Fruit fly (Drosophila melanogaster) whole organism, wandering third instar larva: ENCODE measurements around the gene CG32079.

Source experiments
- CG32264 ChIP-seq: fragments of 200-800 bp; sonication (Bioruptor generic); optimal IDR thresholded peaks from 2 replicates; lab custom pipeline; 2016; ENCODE audit warnings: missing biosample characterization, missing genetic modification characterization
- CG9705 ChIP-seq: fragments of 200-800 bp; sonication (Bioruptor generic); optimal IDR thresholded peaks from 2 replicates; lab custom pipeline; 2018; ENCODE audit warnings: missing biosample characterization, mild to moderate bottlenecking, missing genetic modification characterization
- Dfd ChIP-seq: fragments of >200 bp; optimal IDR thresholded peaks from 2 replicates; lab custom pipeline; 2017; ENCODE audit warnings: missing biosample characterization, missing genetic modification characterization
- Hr83 ChIP-seq: fragments of 200-300 bp; sonication (Bioruptor generic); optimal IDR thresholded peaks from 2 replicates; lab custom pipeline; 2016; ENCODE audit warnings: missing biosample characterization, mild to moderate bottlenecking, missing genetic modification characterization, moderate library complexity; ENCODE audit not compliant: poor library complexity, severe bottlenecking
- Myc ChIP-seq: fragments of >200 bp; optimal IDR thresholded peaks from 2 replicates; lab custom pipeline; 2017
- br ChIP-seq: fragments of 200-800 bp; sonication (Bioruptor generic); optimal IDR thresholded peaks from 2 replicates; lab custom pipeline; 2016; ENCODE audit warnings: missing biosample characterization, missing genetic modification characterization
- dl ChIP-seq, 2 experiments: fragments of 175-275, 200-275 bp in 1 of 2; fragments of 200-275 bp in 1 of 2; sonication (Bioruptor generic); optimal IDR thresholded peaks; lab custom pipeline; 2018; ENCODE audit warnings: mild to moderate bottlenecking in 2 of 2, missing biosample characterization in 2 of 2, missing genetic modification characterization in 2 of 2, moderate library complexity in 2 of 2; ENCODE audit not compliant: partially characterized antibody in 2 of 2, insufficient read depth in 1 of 2
- dsf ChIP-seq: sonication (Bioruptor generic); optimal IDR thresholded peaks from 2 replicates; lab custom pipeline; 2016; ENCODE audit warnings: missing biosample characterization, missing genetic modification characterization, borderline replicate concordance
- lola ChIP-seq: fragments of >200 bp; optimal IDR thresholded peaks from 2 replicates; lab custom pipeline; 2017; ENCODE audit warnings: missing biosample characterization, missing genetic modification characterization
- psq ChIP-seq: fragments of 200-800 bp; sonication (Bioruptor generic); optimal IDR thresholded peaks from 3 replicates; lab custom pipeline; 2017; ENCODE audit warnings: missing biosample characterization, mild to moderate bottlenecking, missing genetic modification characterization, moderate library complexity

DNA sequence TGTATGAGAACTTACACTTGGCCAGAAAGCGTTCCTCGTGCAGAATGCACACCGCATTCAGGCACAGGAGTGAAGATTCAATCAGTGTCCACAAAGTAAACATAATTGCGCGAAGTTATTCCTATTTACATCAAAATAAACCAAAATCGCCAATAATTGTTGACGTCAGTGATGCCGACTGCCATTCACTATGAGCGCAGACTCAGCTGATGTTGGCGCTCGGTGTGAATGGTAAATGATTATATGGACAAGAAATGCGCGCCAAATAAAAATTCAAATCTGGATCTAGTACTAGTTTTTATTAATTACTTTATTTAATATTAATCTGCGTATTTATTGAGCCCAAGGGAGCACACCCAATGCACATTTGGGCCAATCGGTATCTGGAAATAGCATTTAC, 37.1 kb downstream of the CG32079 start, which contains the start of gene CG32069:
- TF ChIP-seq Myc (lab: Kevin White, UChicago) = no peak
- no peak for TF ChIP-seq Hr83 (GFP tag; lab: Kevin White, UChicago)
- TF ChIP-seq lola (GFP tag; lab: Kevin White, UChicago) = no peak
- no peak for TF ChIP-seq CG9705
- TF ChIP-seq CG32264 (GFP tag; lab: Kevin White, UChicago) = no peak
- no peak for TF ChIP-seq dsf (GFP tag; lab: Kevin White, UChicago)
- TF ChIP-seq Dfd = no peak
- no peak for TF ChIP-seq psq (GFP tag; lab: Kevin White, UChicago)
- no peak for TF ChIP-seq dl (GFP tag; optimal IDR thresholded peaks at IDR 0.05; lab: Kevin White, UChicago; ENCODE audit: insufficient read depth in 1 of 2, partially characterized antibody in 2 of 2)
- no peak for TF ChIP-seq br (GFP tag; lab: Kevin White, UChicago)
